Worm (Caenorhabditis elegans): ENCODE results near the gene srbc-25.

The srbc-25 gene

DNA sequence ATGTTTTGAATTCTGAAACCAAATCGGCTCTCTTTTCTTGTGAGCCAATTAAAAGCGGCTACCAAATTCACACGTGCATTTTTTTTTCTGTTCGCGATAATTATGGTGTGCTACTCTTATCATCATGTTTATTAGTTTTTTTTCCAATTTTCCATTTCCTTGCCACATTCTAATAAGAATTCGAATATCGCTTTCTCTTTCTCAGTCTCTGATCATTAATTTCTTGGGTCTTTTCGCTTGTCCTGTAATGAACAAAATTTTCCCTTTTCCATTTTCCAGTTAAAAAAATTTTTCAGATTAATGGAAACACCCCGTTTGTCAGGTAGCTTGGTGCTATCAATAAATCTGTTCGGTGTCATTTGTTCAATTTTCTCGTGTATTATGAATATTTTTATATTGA, 2.3 kb upstream of the srbc-25 start, which contains the start of gene srbc-26:
srbc-26 (plus strand) TSS at position 301 of the 400 bp plus-strand sequence.
- TF ChIP-seq tbx-11 (GFP tag; IDR thresholded peaks at IDR 0.05) = no peak
- no peak for TF ChIP-seq tbx-37 (GFP tag; conservative IDR thresholded peaks at IDR 0.05)
- TF ChIP-seq sea-1 (GFP tag; conservative IDR thresholded peaks at IDR 0.05) = no peak
- TF ChIP-seq hmbx-1 (tag; optimal IDR thresholded peaks at IDR 0.05) = no peak
- TF ChIP-seq hmg-4 (GFP tag; optimal IDR thresholded peaks at IDR 0.05) = no peak
- no peak for TF ChIP-seq pes-1 (GFP tag; IDR thresholded peaks at IDR 0.05)
- no peak for TF ChIP-seq aly-1 (tag; optimal IDR thresholded peaks at IDR 0.05)

DNA sequence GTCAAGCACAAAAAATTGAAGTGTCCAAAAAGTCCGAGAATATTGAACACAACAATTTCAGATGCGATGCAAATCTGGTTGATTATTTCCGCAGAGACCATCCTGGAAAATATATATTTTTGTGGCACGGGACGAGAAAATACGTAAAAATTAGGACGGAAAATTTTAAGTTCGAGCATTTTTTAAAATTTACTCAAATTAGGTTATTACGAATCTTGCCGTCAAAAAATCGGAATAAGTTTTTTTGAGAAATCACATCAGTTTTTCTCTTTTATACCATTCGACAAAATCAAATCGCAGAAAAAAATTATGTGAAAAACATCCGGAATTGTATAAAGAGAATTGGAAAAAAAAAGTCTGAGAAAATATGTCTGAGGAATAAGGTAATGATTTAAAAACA, 4.1 kb downstream of the srbc-25 start, which contains the start of gene srsx-1:
srsx-1 (minus strand) TSS at position 101 of the 400 bp plus-strand sequence.
- TF ChIP-seq tbx-11 (GFP tag; IDR thresholded peaks at IDR 0.05) (no peak), tbx-37 (GFP tag; conservative IDR thresholded peaks at IDR 0.05) (no peak), flt-1 (GFP tag; IDR thresholded peaks at IDR 0.05) (no peak), F13C5.2 (tag; optimal IDR thresholded peaks at IDR 0.05) (no peak), hmbx-1 (tag; optimal IDR thresholded peaks at IDR 0.05) (no peak), tra-4 (tag; optimal IDR thresholded peaks at IDR 0.05) (no peak), scrt-1 (GFP tag; IDR thresholded peaks at IDR 0.05) (no peak), hnd-1 (tag; optimal IDR thresholded peaks at IDR 0.05) (no peak), B0310.2 (tag; optimal IDR thresholded peaks at IDR 0.05) (no peak), ets-7 (tag; optimal IDR thresholded peaks at IDR 0.05) (no peak), ceh-36 (tag; optimal IDR thresholded peaks at IDR 0.05) (no peak), pes-1 (GFP tag; IDR thresholded peaks at IDR 0.05) (no peak), sea-1 (GFP tag; conservative IDR thresholded peaks at IDR 0.05) (no peak), ama-1 (optimal IDR thresholded peaks at IDR 0.05) (no peak), hmg-4 (GFP tag; optimal IDR thresholded peaks at IDR 0.05) (no peak), ceh-13 (GFP tag; optimal IDR thresholded peaks at IDR 0.05) (no peak), aly-1 (tag; optimal IDR thresholded peaks at IDR 0.05) (no peak)

DNA sequence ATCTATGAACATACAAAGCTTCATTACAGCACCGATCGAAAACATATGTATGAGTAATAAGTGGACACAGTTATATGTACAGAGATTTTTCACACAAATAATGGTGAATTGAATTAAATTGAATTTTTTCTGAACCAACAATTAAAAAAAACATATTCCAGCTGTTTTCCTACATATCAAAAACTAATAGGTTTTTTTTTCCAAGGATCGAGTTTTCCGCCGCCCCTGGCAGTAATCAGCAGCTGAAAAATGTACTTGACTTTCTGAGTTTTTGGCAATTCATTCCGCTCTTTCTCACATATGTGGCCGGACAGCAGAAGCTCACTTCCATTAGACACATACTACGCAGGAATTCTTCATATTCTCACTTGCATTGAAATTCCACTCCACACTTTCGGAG, 4.6 kb downstream of the srbc-25 start, which contains the start of gene srh-174:
srh-174 (plus strand) TSS at position 301 of the 400 bp plus-strand sequence.
- no peak for TF ChIP-seq tbx-37 (GFP tag; conservative IDR thresholded peaks at IDR 0.05)
- TF ChIP-seq aly-1 (tag; optimal IDR thresholded peaks at IDR 0.05) = no peak
- TF ChIP-seq pes-1 (GFP tag; IDR thresholded peaks at IDR 0.05) = no peak
- no peak for TF ChIP-seq scrt-1 (GFP tag; IDR thresholded peaks at IDR 0.05)
- TF ChIP-seq B0310.2 (tag; optimal IDR thresholded peaks at IDR 0.05) = no peak
- TF ChIP-seq ama-1 (optimal IDR thresholded peaks at IDR 0.05) = no peak
- TF ChIP-seq ets-7 (tag; optimal IDR thresholded peaks at IDR 0.05) = no peak
- TF ChIP-seq hmg-4 (GFP tag; optimal IDR thresholded peaks at IDR 0.05) = no peak
- no peak for TF ChIP-seq F13C5.2 (tag; optimal IDR thresholded peaks at IDR 0.05)
- no peak for TF ChIP-seq tra-4 (tag; optimal IDR thresholded peaks at IDR 0.05)
- no peak for TF ChIP-seq hmbx-1 (tag; optimal IDR thresholded peaks at IDR 0.05)
- no peak for TF ChIP-seq tbx-11 (GFP tag; IDR thresholded peaks at IDR 0.05)
- no peak for TF ChIP-seq ceh-13 (GFP tag; optimal IDR thresholded peaks at IDR 0.05)
- no peak for TF ChIP-seq sea-1 (GFP tag; conservative IDR thresholded peaks at IDR 0.05)
- no peak for TF ChIP-seq ceh-36 (tag; optimal IDR thresholded peaks at IDR 0.05)

DNA sequence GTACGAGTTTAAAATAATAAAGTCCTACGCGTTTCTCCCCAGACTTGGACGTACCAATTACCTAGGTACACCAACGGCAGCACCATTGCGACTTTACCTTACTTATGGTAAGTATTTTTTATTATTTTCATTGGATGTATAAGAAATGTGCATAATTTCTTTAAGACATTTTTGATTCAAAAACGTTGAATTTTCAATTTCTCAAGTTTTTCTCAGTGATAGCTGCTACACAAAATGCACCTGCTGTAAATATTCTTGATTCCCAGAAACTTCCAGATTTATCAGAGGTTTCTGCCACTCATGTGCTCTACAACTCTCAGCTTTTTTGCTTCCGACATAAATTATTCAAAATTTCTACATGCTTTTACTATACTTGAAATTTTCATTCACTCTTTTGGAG, 8.2 kb downstream of the srbc-25 start, which contains the start of gene srh-159:
srh-159 (plus strand) TSS at position 301 of the 400 bp plus-strand sequence.
- TF ChIP-seq ceh-36 (tag; optimal IDR thresholded peaks at IDR 0.05) = no peak
- no peak for TF ChIP-seq ets-7 (tag; optimal IDR thresholded peaks at IDR 0.05)
- TF ChIP-seq scrt-1 (GFP tag; IDR thresholded peaks at IDR 0.05) = no peak
- no peak for TF ChIP-seq F13C5.2 (tag; optimal IDR thresholded peaks at IDR 0.05)
- TF ChIP-seq hmbx-1 (tag; optimal IDR thresholded peaks at IDR 0.05) = no peak
- no peak for TF ChIP-seq hnd-1 (tag; optimal IDR thresholded peaks at IDR 0.05)
- TF ChIP-seq ama-1 (optimal IDR thresholded peaks at IDR 0.05) = no peak
- no peak for TF ChIP-seq pes-1 (GFP tag; IDR thresholded peaks at IDR 0.05)
- no peak for TF ChIP-seq B0310.2 (tag; optimal IDR thresholded peaks at IDR 0.05)
- no peak for TF ChIP-seq aly-1 (tag; optimal IDR thresholded peaks at IDR 0.05)
- TF ChIP-seq tra-4 (tag; optimal IDR thresholded peaks at IDR 0.05) = no peak
- no peak for TF ChIP-seq sea-1 (GFP tag; conservative IDR thresholded peaks at IDR 0.05)
- TF ChIP-seq tbx-11 (GFP tag; IDR thresholded peaks at IDR 0.05) = no peak
- no peak for TF ChIP-seq flt-1 (GFP tag; IDR thresholded peaks at IDR 0.05)
- TF ChIP-seq tbx-37 (GFP tag; conservative IDR thresholded peaks at IDR 0.05) = no peak

DNA sequence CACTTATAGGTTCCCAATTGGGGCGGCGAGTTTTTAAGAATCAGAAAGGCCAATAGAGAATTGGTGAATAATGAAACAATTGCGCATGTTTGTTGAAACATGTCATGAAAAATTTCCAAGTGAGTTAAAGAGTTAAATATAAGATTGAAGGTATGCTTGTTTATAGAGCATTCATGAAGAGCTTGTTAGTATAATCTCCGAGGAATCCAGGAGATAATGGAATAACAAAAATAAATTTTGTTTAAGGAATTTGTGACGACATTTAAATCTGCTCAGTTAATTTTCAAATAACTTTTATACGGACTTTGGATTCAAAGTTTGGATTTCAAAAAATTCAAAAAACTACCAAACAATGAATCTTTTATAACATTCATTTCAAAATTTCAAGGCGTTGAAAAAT, 16.6 kb downstream of the srbc-25 start, which contains the start of gene str-199:
str-199 (minus strand) TSS at position 101 of the 400 bp plus-strand sequence.
- no peak for TF ChIP-seq tbx-37 (GFP tag; conservative IDR thresholded peaks at IDR 0.05)
- no peak for TF ChIP-seq F13C5.2 (tag; optimal IDR thresholded peaks at IDR 0.05)
- TF ChIP-seq pes-1 (GFP tag; IDR thresholded peaks at IDR 0.05) = no peak
- TF ChIP-seq hmbx-1 (tag; optimal IDR thresholded peaks at IDR 0.05) = no peak
- TF ChIP-seq sea-1 (GFP tag; conservative IDR thresholded peaks at IDR 0.05) = no peak
- no peak for TF ChIP-seq scrt-1 (GFP tag; IDR thresholded peaks at IDR 0.05)
- no peak for TF ChIP-seq tbx-11 (GFP tag; IDR thresholded peaks at IDR 0.05)
- no peak for TF ChIP-seq aly-1 (tag; optimal IDR thresholded peaks at IDR 0.05)
- TF ChIP-seq ceh-13 (GFP tag; optimal IDR thresholded peaks at IDR 0.05) = no peak
- no peak for TF ChIP-seq ets-7 (tag; optimal IDR thresholded peaks at IDR 0.05)
- no peak for TF ChIP-seq hnd-1 (tag; optimal IDR thresholded peaks at IDR 0.05)
- TF ChIP-seq tra-4 (tag; optimal IDR thresholded peaks at IDR 0.05) = no peak
- TF ChIP-seq flt-1 (GFP tag; IDR thresholded peaks at IDR 0.05) = no peak
- no peak for TF ChIP-seq B0310.2 (tag; optimal IDR thresholded peaks at IDR 0.05)
- no peak for TF ChIP-seq ama-1 (optimal IDR thresholded peaks at IDR 0.05)
- TF ChIP-seq hmg-4 (GFP tag; optimal IDR thresholded peaks at IDR 0.05) = no peak

DNA sequence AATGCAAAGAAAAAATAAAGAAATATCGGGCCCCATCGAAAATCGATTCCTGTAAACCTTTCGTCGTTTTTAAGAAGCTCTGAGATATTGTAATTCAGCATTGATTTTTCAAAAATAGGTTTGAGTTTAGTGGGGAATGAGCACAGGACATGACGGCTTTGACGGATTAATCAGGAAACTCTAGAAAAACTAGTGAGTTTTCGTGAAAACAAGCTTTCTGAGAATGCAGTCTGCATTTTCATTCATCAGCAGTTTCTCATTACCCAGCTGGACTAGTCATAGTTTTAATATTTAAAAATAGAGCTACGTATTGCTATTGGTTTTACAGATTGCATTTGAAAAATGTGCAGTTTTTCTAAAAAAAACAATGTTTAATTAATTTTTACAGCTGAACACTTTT, 18.4 kb downstream of the srbc-25 start, which contains the start of gene srz-47:
srz-47 (minus strand) TSS at position 101 of the 400 bp plus-strand sequence.
- TF ChIP-seq ceh-36 (tag; optimal IDR thresholded peaks at IDR 0.05) (no peak), tra-4 (tag; optimal IDR thresholded peaks at IDR 0.05) (no peak), sea-1 (GFP tag; conservative IDR thresholded peaks at IDR 0.05) (no peak), scrt-1 (GFP tag; IDR thresholded peaks at IDR 0.05) (no peak), B0310.2 (tag; optimal IDR thresholded peaks at IDR 0.05) (no peak), hmbx-1 (tag; optimal IDR thresholded peaks at IDR 0.05) (no peak), tbx-37 (GFP tag; conservative IDR thresholded peaks at IDR 0.05) (no peak), F13C5.2 (tag; optimal IDR thresholded peaks at IDR 0.05) (no peak), ama-1 (optimal IDR thresholded peaks at IDR 0.05) (no peak)

DNA sequence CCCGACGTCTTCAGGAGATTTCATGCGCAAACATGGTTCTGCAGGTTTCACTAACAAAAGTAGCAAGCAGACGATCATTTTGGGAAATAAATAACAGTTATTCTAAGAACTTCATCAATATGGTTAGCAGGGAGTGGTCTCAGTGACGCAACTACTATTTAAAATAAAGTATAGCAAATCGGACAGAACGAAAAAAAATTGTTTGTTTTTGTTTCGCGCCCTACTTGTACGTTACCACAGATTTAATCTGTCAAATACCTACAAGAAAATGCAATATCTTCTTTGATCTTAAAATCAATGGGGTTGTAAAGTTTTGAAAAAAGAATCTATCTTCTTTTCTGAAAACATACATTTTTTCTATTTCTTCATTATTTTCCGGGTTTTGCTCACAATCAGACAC, 25.1 kb downstream of the srbc-25 start, which contains the start of gene srz-96:
srz-96 (plus strand) TSS at position 301 of the 400 bp plus-strand sequence.
- TF ChIP-seq scrt-1 (GFP tag; IDR thresholded peaks at IDR 0.05) (no peak), hmg-4 (GFP tag; optimal IDR thresholded peaks at IDR 0.05) (no peak), ceh-36 (tag; optimal IDR thresholded peaks at IDR 0.05) (no peak), hnd-1 (tag; optimal IDR thresholded peaks at IDR 0.05) (no peak), tbx-11 (GFP tag; IDR thresholded peaks at IDR 0.05) (no peak), flt-1 (GFP tag; IDR thresholded peaks at IDR 0.05) (no peak), ets-7 (tag; optimal IDR thresholded peaks at IDR 0.05) (no peak), B0310.2 (tag; optimal IDR thresholded peaks at IDR 0.05) (no peak)
